Fruit fly (Drosophila melanogaster) whole organism: ENCODE measurements around the gene Ras64B.

Experiments used
- CG8478 ChIP-seq: fragments of >200 bp; optimal IDR thresholded peaks from 2 replicates; lab custom pipeline; 2018; ENCODE audit warnings: inconsistent platforms
- Dll ChIP-seq: fragments of >200 bp; optimal IDR thresholded peaks from 2 replicates; lab custom pipeline; 2017
- EcR ChIP-seq, 2 experiments: fragments of >200 bp; optimal IDR thresholded peaks; 2 replicates each; lab custom pipeline; 2017; ENCODE audit warnings: missing biosample characterization in 2 of 2, missing genetic modification characterization in 2 of 2, missing genetic modification reagents in 2 of 2
- pan ChIP-seq: fragments of >200 bp; optimal IDR thresholded peaks from 2 replicates; lab custom pipeline; 2017
- psq ChIP-seq: fragments of >200 bp; optimal IDR thresholded peaks from 2 replicates; lab custom pipeline; 2017
- usp ChIP-seq: fragments of >200 bp; optimal IDR thresholded peaks from 2 replicates; lab custom pipeline; 2017; ENCODE audit warnings: missing biosample characterization, missing genetic modification characterization, mixed read lengths

Ras64B gene

dm6 chr3L:4113998-4114397 lies 24.9 kb upstream of the Ras64B start:
- TF ChIP-seq Dll (lab: Kevin White, UChicago) (no peak), usp (no peak), pan (lab: Kevin White, UChicago) (no peak), psq (lab: Kevin White, UChicago) (no peak), EcR (GFP tag; optimal IDR thresholded peaks at IDR 0.05; lab: Kevin White, UChicago) (no peak), CG8478 (no peak)

- TF ChIP-seq CG8478 (no peak), Dll (lab: Kevin White, UChicago) (no peak), usp (no peak), psq (lab: Kevin White, UChicago) (no peak), EcR (GFP tag; optimal IDR thresholded peaks at IDR 0.05; lab: Kevin White, UChicago) (no peak), pan (lab: Kevin White, UChicago) (no peak)
These were observed 23.8 kb upstream of the Ras64B start for dm6 chr3L:4115107-4115506.

- no peak for TF ChIP-seq psq (lab: Kevin White, UChicago)
- no peak for TF ChIP-seq Dll (lab: Kevin White, UChicago)
- TF ChIP-seq CG8478 = no peak
- TF ChIP-seq EcR (GFP tag; optimal IDR thresholded peaks at IDR 0.05; lab: Kevin White, UChicago) = no peak
- no peak for TF ChIP-seq pan (lab: Kevin White, UChicago)
- TF ChIP-seq usp = no peak
These were observed 23.2 kb upstream of the Ras64B start for dm6 chr3L:4115701-4116100.

dm6 chr3L:4116490-4117367 lies 22.1 kb upstream of the Ras64B start:
- TF ChIP-seq usp = no peak
- TF ChIP-seq EcR (GFP tag; optimal IDR thresholded peaks at IDR 0.05; lab: Kevin White, UChicago) = no peak
- TF ChIP-seq psq (lab: Kevin White, UChicago) = no peak
- TF ChIP-seq pan (lab: Kevin White, UChicago) = no peak
- no peak for TF ChIP-seq CG8478
- TF ChIP-seq Dll (lab: Kevin White, UChicago) = no peak

dm6 chr3L:4117493-4117892 lies 21.4 kb upstream of the Ras64B start:
- TF ChIP-seq CG8478 = no peak
- no peak for TF ChIP-seq pan (lab: Kevin White, UChicago)
- no peak for TF ChIP-seq psq (lab: Kevin White, UChicago)
- TF ChIP-seq Dll (lab: Kevin White, UChicago) = no peak
- no peak for TF ChIP-seq usp
- no peak for TF ChIP-seq EcR (GFP tag; optimal IDR thresholded peaks at IDR 0.05; lab: Kevin White, UChicago)

dm6 chr3L:4118339-4118738 lies 20.5 kb upstream of the Ras64B start:
- no peak for TF ChIP-seq EcR (GFP tag; optimal IDR thresholded peaks at IDR 0.05; lab: Kevin White, UChicago)
- no peak for TF ChIP-seq psq (lab: Kevin White, UChicago)
- no peak for TF ChIP-seq CG8478
- no peak for TF ChIP-seq usp
- no peak for TF ChIP-seq pan (lab: Kevin White, UChicago)
- TF ChIP-seq Dll (lab: Kevin White, UChicago) = no peak

dm6 chr3L:4119636-4120357 lies 19.1 kb upstream of the Ras64B start:
- TF ChIP-seq usp (no peak), psq (lab: Kevin White, UChicago) (no peak), EcR (GFP tag; optimal IDR thresholded peaks at IDR 0.05; lab: Kevin White, UChicago) (no peak), pan (lab: Kevin White, UChicago) (no peak), CG8478 (no peak), Dll (lab: Kevin White, UChicago) (no peak)

dm6 chr3L:4120358-4121349 lies 18.2 kb upstream of the Ras64B start:
- TF ChIP-seq pan (lab: Kevin White, UChicago) = no peak
- no peak for TF ChIP-seq psq (lab: Kevin White, UChicago)
- TF ChIP-seq CG8478 = no peak
- TF ChIP-seq EcR (GFP tag; optimal IDR thresholded peaks at IDR 0.05; lab: Kevin White, UChicago) = no peak
- TF ChIP-seq Dll (lab: Kevin White, UChicago) = no peak
- TF ChIP-seq usp = no peak

- no peak for TF ChIP-seq usp
- TF ChIP-seq Dll (lab: Kevin White, UChicago) = no peak
- no peak for TF ChIP-seq EcR (GFP tag; optimal IDR thresholded peaks at IDR 0.05; lab: Kevin White, UChicago)
- no peak for TF ChIP-seq pan (lab: Kevin White, UChicago)
- no peak for TF ChIP-seq psq (lab: Kevin White, UChicago)
- no peak for TF ChIP-seq CG8478
These were observed 17.3 kb upstream of the Ras64B start for dm6 chr3L:4121589-4121988.

- no peak for TF ChIP-seq pan (lab: Kevin White, UChicago)
- TF ChIP-seq CG8478 = no peak
- no peak for TF ChIP-seq usp
- TF ChIP-seq EcR (GFP tag; optimal IDR thresholded peaks at IDR 0.05; lab: Kevin White, UChicago) = no peak
- no peak for TF ChIP-seq Dll (lab: Kevin White, UChicago)
- no peak for TF ChIP-seq psq (lab: Kevin White, UChicago)
These were observed 16.6 kb upstream of the Ras64B start, which contains the start of gene Chd64 for dm6 chr3L:4122185-4122767. Chd64 (minus strand) TSS chr3L:4122388.
